Worm (Caenorhabditis elegans) whole organism, mixed stage, embryonic: ENCODE results near the gene srt-14.

ENCODE experiments used
- M03D4.4 ChIP-seq: sonication (generic microtip); optimal IDR thresholded peaks from 2 replicates; lab custom pipeline; 2017; ENCODE audit warnings: mild to moderate bottlenecking, missing genetic modification characterization, missing compliant biosample characterization
- bed-3 ChIP-seq: fragments of 200-800 bp; sonication (Bioruptor generic); optimal IDR thresholded peaks from 3 replicates; lab custom pipeline; 2018; ENCODE audit warnings: mild to moderate bottlenecking, missing genetic modification characterization, moderate library complexity, missing compliant biosample characterization
- ceh-43 ChIP-seq: fragments of 200-800 bp; sonication (Bioruptor generic); optimal IDR thresholded peaks from 2 replicates; lab custom pipeline; 2018; ENCODE audit warnings: mild to moderate bottlenecking, missing genetic modification characterization, moderate library complexity, missing compliant biosample characterization
- ces-1 ChIP-seq: fragments of 150-350 bp; optimal IDR thresholded peaks from 2 replicates; lab custom pipeline; 2014; ENCODE audit warnings: missing biosample characterization, missing genetic modification reagents, missing genetic modification characterization
- cnd-1 ChIP-seq: fragments of 200-800 bp; sonication (Bioruptor generic); optimal IDR thresholded peaks from 2 replicates; lab custom pipeline; 2018; ENCODE audit warnings: mild to moderate bottlenecking, missing genetic modification characterization, missing compliant biosample characterization
- drap-1 ChIP-seq: fragments of 200-800 bp; sonication (Bioruptor generic); optimal IDR thresholded peaks from 3 replicates; lab custom pipeline; 2018; ENCODE audit warnings: mild to moderate bottlenecking, missing genetic modification characterization, missing compliant biosample characterization
- elt-1 ChIP-seq: sonication (generic microtip); optimal IDR thresholded peaks from 2 replicates; lab custom pipeline; 2017; ENCODE audit warnings: missing genetic modification characterization, mild to moderate bottlenecking, missing compliant biosample characterization, antibody characterized with exemption, moderate library complexity, borderline replicate concordance; ENCODE audit not compliant: insufficient read depth
- elt-3 ChIP-seq: fragments of 150-350 bp; optimal IDR thresholded peaks from 2 replicates; lab custom pipeline; 2014; ENCODE audit warnings: missing biosample characterization, missing genetic modification characterization
- ham-2 ChIP-seq: fragments of 200-800 bp; sonication (Bioruptor generic); optimal IDR thresholded peaks from 2 replicates; lab custom pipeline; 2018; ENCODE audit warnings: mild to moderate bottlenecking, missing genetic modification characterization, missing compliant biosample characterization
- hlh-1 ChIP-seq: fragments of 150-350 bp; optimal IDR thresholded peaks from 2 replicates; lab custom pipeline; 2014; ENCODE audit warnings: missing biosample characterization, missing genetic modification reagents, missing genetic modification characterization
- lin-13 ChIP-seq: fragments of 150-350 bp; optimal IDR thresholded peaks from 2 replicates; lab custom pipeline; 2014; ENCODE audit warnings: missing biosample characterization, missing genetic modification characterization
- lin-32 ChIP-seq: fragments of 200-800 bp; sonication (Bioruptor generic); optimal IDR thresholded peaks from 2 replicates; lab custom pipeline; 2018; ENCODE audit warnings: mild to moderate bottlenecking, missing genetic modification characterization, missing compliant biosample characterization
- lsy-2 ChIP-seq: fragments of 150-350 bp; optimal IDR thresholded peaks from 2 replicates; lab custom pipeline; 2014; ENCODE audit warnings: missing biosample characterization, missing genetic modification characterization
- mab-5 ChIP-seq: fragments of 150-350 bp; optimal IDR thresholded peaks from 2 replicates; lab custom pipeline; 2014; ENCODE audit warnings: missing biosample characterization, missing genetic modification characterization
- mep-1 ChIP-seq: fragments of 150-350 bp; optimal IDR thresholded peaks from 2 replicates; lab custom pipeline; 2017; ENCODE audit warnings: missing biosample characterization, missing genetic modification reagents, missing genetic modification characterization, inconsistent platforms
- mls-2 ChIP-seq: sonication (generic microtip); optimal IDR thresholded peaks from 2 replicates; lab custom pipeline; 2016; ENCODE audit warnings: mild to moderate bottlenecking, missing genetic modification characterization, moderate library complexity, missing compliant biosample characterization
- nhr-12 ChIP-seq: fragments of 150-350 bp; optimal IDR thresholded peaks from 2 replicates; lab custom pipeline; 2014; ENCODE audit warnings: missing biosample characterization, missing genetic modification characterization
- nhr-237 ChIP-seq: fragments of 150-350 bp; optimal IDR thresholded peaks from 2 replicates; lab custom pipeline; 2014; ENCODE audit warnings: missing biosample characterization, missing genetic modification characterization
- nhr-76 ChIP-seq: sonication (generic microtip); optimal IDR thresholded peaks from 2 replicates; lab custom pipeline; 2017; ENCODE audit warnings: missing biosample characterization, missing genetic modification characterization
- pha-4 ChIP-seq: fragments of 150-350 bp; optimal IDR thresholded peaks from 2 replicates; lab custom pipeline; 2018; ENCODE audit warnings: missing biosample characterization, missing genetic modification reagents, missing genetic modification characterization
- sem-2 ChIP-seq: fragments of 200-800 bp; sonication (Bioruptor generic); optimal IDR thresholded peaks from 2 replicates; lab custom pipeline; 2018; ENCODE audit warnings: mild to moderate bottlenecking, missing genetic modification characterization, missing compliant biosample characterization
- sptf-1 ChIP-seq: sonication (generic microtip); optimal IDR thresholded peaks from 2 replicates; lab custom pipeline; 2017; ENCODE audit warnings: mild to moderate bottlenecking, missing genetic modification characterization, moderate library complexity, missing compliant biosample characterization
- tbx-8 ChIP-seq: fragments of 200-800 bp; sonication (Bioruptor generic); optimal IDR thresholded peaks from 2 replicates; lab custom pipeline; 2018; ENCODE audit warnings: mild to moderate bottlenecking, missing genetic modification characterization, moderate library complexity, missing compliant biosample characterization
- unc-120 ChIP-seq: sonication (generic microtip); optimal IDR thresholded peaks from 2 replicates; lab custom pipeline; 2017; ENCODE audit warnings: missing genetic modification characterization, missing compliant biosample characterization; ENCODE audit not compliant: poor library complexity, severe bottlenecking
- unc-39 ChIP-seq: fragments of 150-350 bp; optimal IDR thresholded peaks from 2 replicates; lab custom pipeline; 2014; ENCODE audit warnings: missing biosample characterization, missing genetic modification characterization
- unc-62 ChIP-seq: fragments of 150-350 bp; optimal IDR thresholded peaks from 2 replicates; lab custom pipeline; 2014; ENCODE audit warnings: missing biosample characterization, missing genetic modification reagents, missing genetic modification characterization
- zip-8 ChIP-seq: fragments of 150-350 bp; optimal IDR thresholded peaks from 2 replicates; lab custom pipeline; 2014; ENCODE audit warnings: missing biosample characterization, missing genetic modification characterization
- ztf-11 ChIP-seq: fragments of 150-350 bp; optimal IDR thresholded peaks from 2 replicates; lab custom pipeline; 2014; ENCODE audit warnings: missing biosample characterization, missing genetic modification characterization

srt-14 gene

DNA sequence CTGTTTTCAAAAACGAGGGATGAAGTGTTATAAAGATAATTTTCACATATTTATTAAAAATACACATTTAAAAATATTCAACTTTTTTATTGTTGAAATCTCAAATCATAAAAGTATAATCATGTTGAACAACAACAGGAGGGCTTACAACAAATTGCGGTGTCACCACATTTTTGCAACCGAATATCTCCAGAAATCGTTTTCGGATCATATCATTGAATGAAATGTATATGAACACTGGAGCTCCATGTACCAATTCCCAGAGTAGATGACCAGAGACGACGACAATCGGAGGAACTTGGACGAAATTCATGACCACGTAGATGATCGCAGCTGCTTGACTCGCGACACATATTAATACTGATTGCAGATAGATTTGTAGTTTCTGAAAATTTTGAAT is 5.0 kb upstream of the srt-14 start:
- TF ChIP-seq unc-39 (tag; lab: Kevin White, UChicago), result no peak
- TF ChIP-seq zip-8 (tag; lab: Kevin White, UChicago), result no peak
- no peak for TF ChIP-seq ceh-43 (GFP tag; lab: Kevin White, UChicago)
- no peak for TF ChIP-seq mep-1
- no peak for TF ChIP-seq nhr-237 (tag; lab: Kevin White, UChicago)
- TF ChIP-seq elt-3 (tag; lab: Kevin White, UChicago), result no peak
- no peak for TF ChIP-seq hlh-1 (tag; lab: Kevin White, UChicago)
- no peak for TF ChIP-seq ces-1 (GFP tag; lab: Kevin White, UChicago)
- TF ChIP-seq cnd-1 (tag; lab: Kevin White, UChicago), result no peak
- TF ChIP-seq drap-1 (GFP tag; lab: Kevin White, UChicago), result no peak
- TF ChIP-seq, all 35 proteins: peak for 0

DNA sequence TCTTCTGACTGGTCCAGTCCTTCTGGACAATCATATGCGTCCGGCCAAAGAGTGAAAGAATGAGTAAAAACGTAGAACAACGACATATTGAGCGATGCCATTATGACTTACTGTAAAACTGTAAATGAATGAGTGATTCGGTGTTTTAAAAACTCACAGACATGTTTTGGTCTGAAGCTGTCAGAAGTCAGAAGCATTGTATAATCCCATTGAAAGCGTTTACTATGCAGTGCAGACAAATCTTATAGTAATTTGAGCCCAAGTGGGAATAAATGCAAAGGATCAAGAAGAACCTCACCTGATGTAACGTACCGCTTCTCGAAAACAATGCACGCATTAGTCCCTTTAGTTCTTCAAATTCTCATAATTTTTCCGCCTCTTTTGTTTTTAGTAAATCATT is 3.7 kb upstream of the srt-14 start, which contains the start of gene srt-3:
srt-3 (minus strand) TSS at position 101 of the 400 bp plus-strand sequence.
- TF ChIP-seq tbx-8 (GFP tag; lab: Kevin White, UChicago), result no peak
- TF ChIP-seq, all 35 proteins: peak for 0

DNA sequence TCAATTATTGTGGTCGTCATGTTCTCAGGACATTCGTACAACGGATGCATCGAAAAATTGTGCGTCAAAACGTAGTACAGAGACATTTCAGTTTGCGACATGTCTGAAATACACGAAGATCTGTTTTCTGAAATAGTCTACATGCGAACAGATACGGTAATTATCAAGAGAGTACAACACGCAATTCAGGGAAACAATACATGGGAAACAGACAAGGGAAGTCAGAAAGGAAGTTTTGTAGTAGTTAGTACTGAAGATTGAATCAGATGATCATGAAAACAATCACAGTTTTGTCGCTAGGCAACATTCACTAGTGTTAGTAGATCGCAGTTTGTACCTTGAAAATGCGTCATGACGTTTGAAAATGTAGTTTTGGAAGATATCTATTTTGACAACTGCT is 6.3 kb downstream of the srt-14 start, which contains the start of gene srt-13:
srt-13 (minus strand) TSS at position 101 of the 400 bp plus-strand sequence.
- TF ChIP-seq lin-13 (tag; lab: Kevin White, UChicago) (no peak), elt-3 (tag; lab: Kevin White, UChicago) (no peak), unc-39 (tag; lab: Kevin White, UChicago) (no peak), ham-2 (no peak), M03D4.4 (tag; lab: Kevin White, UChicago) (no peak), bed-3 (GFP tag; lab: Kevin White, UChicago) (no peak), unc-120 (tag; lab: Kevin White, UChicago) (no peak), ztf-11 (tag; lab: Kevin White, UChicago) (no peak), mls-2 (no peak), nhr-76 (tag; lab: Kevin White, UChicago) (no peak), lsy-2 (tag; lab: Kevin White, UChicago) (no peak), unc-62 (no peak)

DNA sequence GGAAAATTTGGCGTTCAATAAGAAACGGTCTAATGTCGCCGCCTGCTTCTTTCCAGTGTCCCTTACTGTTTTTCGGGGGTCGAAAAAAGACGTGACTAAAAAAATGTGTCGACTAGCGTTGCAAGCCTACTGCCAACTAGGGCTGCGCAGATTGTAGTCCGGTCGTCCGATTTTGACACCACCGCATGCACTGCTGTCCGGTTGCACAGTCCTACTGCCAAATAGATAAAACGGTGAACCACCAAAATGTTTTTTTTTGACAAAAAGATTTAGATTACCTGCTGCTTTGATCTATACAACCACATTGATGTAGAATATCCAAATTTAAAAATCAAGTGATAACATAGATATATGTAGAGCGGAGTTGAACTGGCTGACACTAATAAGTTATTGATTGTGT is 8.0 kb downstream of the srt-14 start:
- TF ChIP-seq nhr-237 (tag; lab: Kevin White, UChicago) (no peak), mab-5 (tag; lab: Kevin White, UChicago) (no peak), ham-2 (no peak), nhr-12 (tag; lab: Kevin White, UChicago) (no peak), lin-32 (GFP tag; lab: Kevin White, UChicago) (no peak), lsy-2 (tag; lab: Kevin White, UChicago) (no peak), tbx-8 (GFP tag; lab: Kevin White, UChicago) (no peak), unc-62 (no peak), pha-4 (tag; lab: Kevin White, UChicago) (no peak), sptf-1 (tag; lab: Kevin White, UChicago) (no peak), sem-2 (GFP tag; lab: Kevin White, UChicago) (no peak), ceh-43 (GFP tag; lab: Kevin White, UChicago) (no peak), elt-3 (tag; lab: Kevin White, UChicago) (no peak), lin-13 (tag; lab: Kevin White, UChicago) (no peak)

DNA sequence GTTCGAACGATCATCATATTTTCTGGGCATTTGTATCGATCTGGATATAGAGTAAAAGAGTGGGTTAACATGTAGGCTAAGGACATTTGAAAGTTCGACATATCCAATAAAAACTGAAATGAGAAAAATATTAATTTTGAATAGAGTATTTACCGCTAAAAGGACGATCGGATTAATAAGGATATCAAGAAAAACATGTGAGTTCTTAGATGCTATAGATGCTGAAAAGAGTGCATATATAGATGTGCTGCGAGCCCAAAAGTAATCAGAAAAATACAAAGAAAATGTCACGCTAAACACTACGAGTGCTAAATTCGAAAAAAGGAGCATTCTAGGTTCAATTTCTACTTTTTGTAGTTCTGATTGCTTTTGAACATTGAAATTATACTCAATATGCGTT is 13.9 kb downstream of the srt-14 start, which contains the start of gene srt-12:
srt-12 (minus strand) TSS at position 101 of the 400 bp plus-strand sequence.
- TF ChIP-seq unc-120 (tag; lab: Kevin White, UChicago), result no peak

DNA sequence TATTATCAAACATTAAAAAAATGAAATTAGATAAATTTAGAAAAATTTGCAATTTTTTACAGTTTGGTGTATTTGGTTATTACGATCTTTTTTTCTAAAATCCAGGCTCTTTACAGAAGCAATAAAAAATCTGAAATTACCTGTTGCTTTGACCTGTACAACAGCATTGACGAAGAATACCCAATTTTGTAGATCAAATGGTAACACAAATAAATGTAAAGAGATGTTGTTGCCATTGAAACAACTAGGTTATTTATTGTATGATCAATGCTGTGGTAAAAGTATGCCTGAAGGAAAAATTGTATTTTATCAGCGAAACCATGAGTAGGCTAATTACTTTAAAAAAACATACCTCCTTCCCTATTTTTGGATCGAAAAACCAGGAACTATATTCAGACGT is 14.8 kb downstream of the srt-14 start:
- no peak for TF ChIP-seq mab-5 (tag; lab: Kevin White, UChicago)
- no peak for TF ChIP-seq ham-2
- no peak for TF ChIP-seq nhr-76 (tag; lab: Kevin White, UChicago)
- TF ChIP-seq mls-2, result no peak
- no peak for TF ChIP-seq sem-2 (GFP tag; lab: Kevin White, UChicago)
- no peak for TF ChIP-seq elt-1 (tag; lab: Kevin White, UChicago)
- TF ChIP-seq cnd-1 (tag; lab: Kevin White, UChicago), result no peak
